Worm (Caenorhabditis elegans) whole organism, early embryonic: ENCODE measurements around the gene F32B6.4.

Experiments
- ama-1 ChIP-seq: fragments of 150-350 bp; optimal IDR thresholded peaks from 2 replicates; lab custom pipeline; 2014
- ceh-13 ChIP-seq: fragments of 200-800 bp; sonication (Bioruptor generic); optimal IDR thresholded peaks from 2 replicates; lab custom pipeline; 2018; ENCODE audit warnings: mild to moderate bottlenecking, missing genetic modification characterization, missing compliant biosample characterization
- ets-7 ChIP-seq: sonication (generic microtip); optimal IDR thresholded peaks from 2 replicates; lab custom pipeline; 2016; ENCODE audit warnings: missing genotype, missing genetic modification characterization, missing compliant biosample characterization
- flt-1 ChIP-seq: fragments of 200-800 bp; sonication (Bioruptor generic); IDR thresholded peaks from 2 replicates; pipeline ENCODE4 v1.3.6; 2022; ENCODE audit warnings: missing genetic modification characterization, missing compliant biosample characterization
- hmbx-1 ChIP-seq: sonication (generic microtip); optimal IDR thresholded peaks from 2 replicates; lab custom pipeline; 2016; ENCODE audit warnings: mild to moderate bottlenecking, missing genetic modification characterization, missing compliant biosample characterization
- scrt-1 ChIP-seq: fragments of 200-800 bp; sonication (Bioruptor generic); IDR thresholded peaks from 2 replicates; pipeline ENCODE4 v1.3.6; 2022; ENCODE audit warnings: missing genetic modification characterization, missing compliant biosample characterization
- sea-1 ChIP-seq: fragments of 200-800 bp; sonication (Bioruptor generic); conservative IDR thresholded peaks from 2 replicates; pipeline ENCODE4 v1.3.6; 2022; ENCODE audit warnings: missing genetic modification characterization, missing compliant biosample characterization
- tra-4 ChIP-seq: sonication (generic microtip); optimal IDR thresholded peaks from 2 replicates; lab custom pipeline; 2017; ENCODE audit warnings: missing genetic modification characterization, missing compliant biosample characterization

DNA sequence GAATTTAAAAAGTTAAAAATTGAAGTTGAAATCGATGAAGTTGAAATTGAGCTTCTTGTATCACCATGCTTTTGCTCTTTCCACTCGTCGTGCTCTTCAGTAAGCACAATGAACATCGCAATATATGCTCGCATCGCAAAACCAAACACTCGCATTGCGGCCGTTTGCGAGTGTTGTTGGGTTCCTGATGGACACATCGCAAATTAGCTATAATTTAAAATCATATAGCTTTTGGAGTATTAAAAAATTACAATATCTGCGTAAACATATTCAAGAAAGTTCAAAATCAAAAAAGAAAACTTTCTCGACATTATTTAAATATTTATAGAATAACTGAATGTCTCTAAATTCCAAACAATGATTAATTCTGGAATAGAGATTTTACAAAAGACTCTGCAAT is 49.8 kb downstream of the F32B6.4 start, which contains the start of gene K07F5.17:
- TF ChIP-seq sea-1 (GFP tag; lab: Robert Waterston, UW) (no peak), ama-1 (lab: Kevin White, UChicago) (no peak), ets-7 (tag; lab: Kevin White, UChicago) (no peak), tra-4 (tag; lab: Kevin White, UChicago) (no peak), hmbx-1 (tag; lab: Kevin White, UChicago) (no peak), scrt-1 (GFP tag; lab: Robert Waterston, UW) (no peak), flt-1 (no peak), ceh-13 (no peak)
